Worm (Caenorhabditis elegans): ENCODE measurements around the gene gar-2.

DNA sequence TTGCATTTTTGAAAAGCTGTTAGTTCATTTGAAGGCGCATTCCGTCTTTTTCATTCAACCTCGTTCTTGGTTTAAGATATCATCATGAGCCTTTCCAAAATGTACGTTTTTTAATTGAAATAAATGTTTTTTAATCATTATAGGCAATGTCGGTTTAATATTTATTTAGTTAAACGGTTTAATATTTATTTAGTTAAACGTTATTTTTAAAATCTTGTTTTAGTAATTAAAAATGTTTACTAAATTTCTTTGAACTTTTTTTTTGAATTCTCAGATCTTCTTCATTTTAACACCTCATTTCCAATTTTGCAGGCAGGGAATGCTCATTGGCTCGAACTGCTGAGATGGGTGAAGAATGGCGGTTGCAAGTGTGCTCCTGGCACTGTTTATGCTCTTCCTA is at the start of gene gar-2:
- TF ChIP-seq him-1 (tag; optimal IDR thresholded peaks at IDR 0.05): no peak
- TF ChIP-seq dao-5 (tag; optimal IDR thresholded peaks at IDR 0.05): no peak
- TF ChIP-seq W03F9.2 (tag; optimal IDR thresholded peaks at IDR 0.05): no peak
